Worm (Caenorhabditis elegans): Measurements from ENCODE around the gene btb-4.

DNA sequence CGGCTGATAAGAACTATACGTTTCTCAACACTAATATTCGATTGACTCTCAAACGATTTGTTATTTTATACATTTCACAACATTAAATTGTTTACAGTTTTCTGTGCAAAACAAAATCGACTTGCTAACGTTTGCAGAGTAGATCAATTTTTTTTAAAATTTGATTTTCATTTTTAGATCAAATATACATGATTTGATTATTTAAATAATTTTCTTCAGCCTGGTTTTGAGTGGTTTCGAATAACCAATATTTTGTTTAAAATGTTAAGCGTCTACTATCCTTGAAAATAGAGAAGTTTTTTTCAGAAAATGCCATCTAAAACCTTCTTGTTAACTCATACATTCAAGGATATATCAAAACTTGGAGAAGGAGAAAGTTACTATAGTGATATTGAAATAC lies 38.4 kb upstream of the btb-4 start, which contains the start of gene math-21:
- TF ChIP-seq hmg-4 (GFP tag; optimal IDR thresholded peaks at IDR 0.05) (no peak), tbx-11 (GFP tag; IDR thresholded peaks at IDR 0.05) (no peak), flt-1 (GFP tag; IDR thresholded peaks at IDR 0.05) (no peak)

Measured in whole organism, early embryonic.